Worm (Caenorhabditis elegans) whole organism, late embryonic: Measurements from ENCODE around the gene tmem-218.

Source experiments
- K09A11.1 ChIP-seq: sonication (generic microtip); optimal IDR thresholded peaks from 2 replicates; lab custom pipeline; 2017; ENCODE audit warnings: antibody characterized with exemption, mild to moderate bottlenecking, missing genetic modification characterization, missing compliant biosample characterization; ENCODE audit not compliant: insufficient read depth
- Y22D7AL.16 ChIP-seq: sonication (generic microtip); optimal IDR thresholded peaks from 2 replicates; lab custom pipeline; 2016; ENCODE audit warnings: missing genetic modification characterization, missing compliant biosample characterization
- ceh-14 ChIP-seq: sonication (generic microtip); optimal IDR thresholded peaks from 2 replicates; lab custom pipeline; 2016; ENCODE audit warnings: missing genotype, missing genetic modification characterization, missing compliant biosample characterization
- dve-1 ChIP-seq: sonication (generic microtip); optimal IDR thresholded peaks from 2 replicates; lab custom pipeline; 2017; ENCODE audit warnings: antibody characterized with exemption, mild to moderate bottlenecking, missing genetic modification characterization, missing compliant biosample characterization
- eyg-1 ChIP-seq: sonication (generic microtip); optimal IDR thresholded peaks from 2 replicates; lab custom pipeline; 2016; ENCODE audit warnings: missing genotype, missing genetic modification characterization, missing compliant biosample characterization
- hlh-6 ChIP-seq: sonication (generic microtip); optimal IDR thresholded peaks from 2 replicates; lab custom pipeline; 2016; ENCODE audit warnings: missing genotype, missing genetic modification characterization, missing compliant biosample characterization
- hlh-8 ChIP-seq: sonication (generic microtip); optimal IDR thresholded peaks from 2 replicates; lab custom pipeline; 2016; ENCODE audit warnings: missing genotype, missing genetic modification characterization, missing compliant biosample characterization
- mec-3 ChIP-seq: sonication (generic microtip); optimal IDR thresholded peaks from 2 replicates; lab custom pipeline; 2016; ENCODE audit warnings: borderline replicate concordance, missing genetic modification characterization, missing compliant biosample characterization
- pha-4 ChIP-seq: fragments of 150-350 bp; optimal IDR thresholded peaks from 2 replicates; lab custom pipeline; 2018; ENCODE audit warnings: missing biosample characterization, missing genetic modification reagents, missing genetic modification characterization
- ref-2 ChIP-seq: sonication (generic microtip); optimal IDR thresholded peaks from 2 replicates; lab custom pipeline; 2016; ENCODE audit warnings: missing genetic modification characterization, missing compliant biosample characterization
- unc-42 ChIP-seq: sonication (generic microtip); optimal IDR thresholded peaks from 2 replicates; lab custom pipeline; 2016; ENCODE audit warnings: missing genotype, missing genetic modification characterization, missing compliant biosample characterization
- unc-86 ChIP-seq: sonication (generic microtip); optimal IDR thresholded peaks from 2 replicates; lab custom pipeline; 2016; ENCODE audit warnings: missing genetic modification characterization, missing compliant biosample characterization

- TF ChIP-seq unc-86 (tag; lab: Kevin White, UChicago): no peak
- no peak for TF ChIP-seq unc-42 (tag; lab: Kevin White, UChicago)
- no peak for TF ChIP-seq ceh-14 (tag; lab: Kevin White, UChicago)
- TF ChIP-seq pha-4 (tag; lab: Kevin White, UChicago): no peak
- no peak for TF ChIP-seq hlh-8 (tag; lab: Kevin White, UChicago)
- TF ChIP-seq hlh-6 (tag; lab: Kevin White, UChicago): no peak
- no peak for TF ChIP-seq K09A11.1
- no peak for TF ChIP-seq Y22D7AL.16
- no peak for TF ChIP-seq eyg-1 (tag; lab: Kevin White, UChicago)
- TF ChIP-seq mec-3: no peak
- TF ChIP-seq ref-2 (tag; lab: Kevin White, UChicago): no peak
- TF ChIP-seq dve-1 (tag; lab: Kevin White, UChicago): no peak
Observed at ce11 chrX:17613024-17613423, 36.5 kb upstream of the tmem-218 start.
